Worm (Caenorhabditis elegans) whole organism, midembryonic: Measurements from ENCODE around the gene nhr-100.

Source experiments
- flt-1 ChIP-seq: fragments of 200-800 bp; sonication (Bioruptor generic); IDR thresholded peaks from 2 replicates; pipeline ENCODE4 v1.3.6; 2022; ENCODE audit warnings: missing genetic modification characterization, missing compliant biosample characterization
- med-1 ChIP-seq: sonication (generic microtip); optimal IDR thresholded peaks from 2 replicates; lab custom pipeline; 2017; ENCODE audit warnings: missing genetic modification characterization, mild to moderate bottlenecking, missing compliant biosample characterization, antibody characterized with exemption, missing genetic modification reagents; ENCODE audit not compliant: insufficient read depth

ce11 chrIV:9737204-9737790 lies 8.8 kb downstream of the nhr-100 start, which contains the start of gene cka-1:
- no peak for TF ChIP-seq med-1 (GFP tag; lab: Kevin White, UChicago)
- no peak for TF ChIP-seq flt-1 (GFP tag; lab: Robert Waterston, UW)
